Worm (Caenorhabditis elegans): ENCODE data around the gene repo-1.

Gene repo-1

ce11 chrIV:12046524-12047203 is 37.6 kb upstream of the repo-1 start, which contains the start of gene T12G3.2 (continued):
- TF ChIP-seq F23B12.7 (tag; optimal IDR thresholded peaks at IDR 0.05; ENCODE audit: insufficient read depth) (no peak), F37B4.10 (GFP tag; IDR thresholded peaks at IDR 0.05) (no peak), lin-26 (GFP tag; IDR thresholded peaks at IDR 0.05) (no peak), athp-1 (tag; optimal IDR thresholded peaks at IDR 0.05) (no peak), sptf-2 (GFP tag; optimal IDR thresholded peaks at IDR 0.05) (no peak), zfh-2 (GFP tag; conservative IDR thresholded peaks at IDR 0.05) (no peak), zim-3 (tag; optimal IDR thresholded peaks at IDR 0.05) (no peak), let-607 (tag; optimal IDR thresholded peaks at IDR 0.05) (peak; percentile 15 to 52), lag-1 (GFP tag; IDR thresholded peaks at IDR 0.05) (no peak), nhr-27 (tag; optimal IDR thresholded peaks at IDR 0.05) (no peak), cebp-2 (GFP tag; IDR thresholded peaks at IDR 0.05) (no peak), xnd-1 (tag; optimal IDR thresholded peaks at IDR 0.05) (no peak), B0336.3 (GFP tag; IDR thresholded peaks at IDR 0.05) (no peak), tbp1 (GFP tag; optimal IDR thresholded peaks at IDR 0.05) (peak; percentile 18), Y95B8A.8 (GFP tag; IDR thresholded peaks at IDR 0.05) (no peak), rpc-1 (optimal IDR thresholded peaks at IDR 0.05) (no peak), rpc-1 (tag; optimal IDR thresholded peaks at IDR 0.05) (no peak), chd-7 (tag; optimal IDR thresholded peaks at IDR 0.05) (no peak), gei-17 (GFP tag; optimal IDR thresholded peaks at IDR 0.05) (no peak), madf-3 (GFP tag; IDR thresholded peaks at IDR 0.05) (no peak), fkh-3 (tag; optimal IDR thresholded peaks at IDR 0.05) (no peak)

ce11 chrIV:12047552-12048347 is 36.5 kb upstream of the repo-1 start, which contains the start of gene T12G3.4:
T12G3.4 (plus strand) TSS chrIV:12048256.
- TF ChIP-seq repo-1 (tag; optimal IDR thresholded peaks at IDR 0.05) (no peak), ztf-18 (tag; optimal IDR thresholded peaks at IDR 0.05) (no peak), F33H1.4 (GFP tag; IDR thresholded peaks at IDR 0.05) (peak; percentile 72), nhr-90 (tag; optimal IDR thresholded peaks at IDR 0.05) (no peak), ceh-91 (GFP tag; IDR thresholded peaks at IDR 0.05) (peak; percentile 64; the same call in 1 of the 2 replicates), hmg-1.2 (GFP tag; IDR thresholded peaks at IDR 0.05) (no peak), madf-6 (GFP tag; IDR thresholded peaks at IDR 0.05) (peak; percentile 88), attf-6 (GFP tag; IDR thresholded peaks at IDR 0.05) (no peak), lsl-1 (GFP tag; optimal IDR thresholded peaks at IDR 0.05) (peak; percentile 58), egl-18 (GFP tag; IDR thresholded peaks at IDR 0.05) (no peak), xnd-1 (tag; optimal IDR thresholded peaks at IDR 0.05) (peak; percentile 57), madf-8 (GFP tag; conservative IDR thresholded peaks at IDR 0.05) (peak; percentile 86)

- TF ChIP-seq madf-3 (GFP tag; IDR thresholded peaks at IDR 0.05) (no peak), F55B11.4 (tag; optimal IDR thresholded peaks at IDR 0.05; ENCODE audit: borderline replicate concordance, insufficient read depth) (no peak), hlh-26 (GFP tag; conservative IDR thresholded peaks at IDR 0.05) (no peak), dpl-1 (GFP tag; optimal IDR thresholded peaks at IDR 0.05) (peak; percentile 10), madf-6 (GFP tag; IDR thresholded peaks at IDR 0.05) (peak; percentile 37; the same call in 1 of the 2 replicates)
These were observed 33.1 kb upstream of the repo-1 start, which contains the start of the genes bre-5 and spt-5 for ce11 chrIV:12051049-12051792. bre-5 (minus strand) TSS chrIV:12051215. spt-5 (plus strand) TSS chrIV:12051491.
